Fruit fly (Drosophila melanogaster) whole organism, embryonic: ENCODE measurements around the gene lgs.

Experiments
- Awh ChIP-seq: fragments of 200-800 bp; sonication (Bioruptor generic); IDR thresholded peaks from 2 replicates; pipeline ENCODE4, ENCODE4 v1.3.6; 2022; ENCODE audit warnings: missing biosample characterization, missing genetic modification characterization
- CG10147 ChIP-seq: fragments of 200-800 bp; sonication (Bioruptor generic); optimal IDR thresholded peaks from 2 replicates; lab custom pipeline; 2019; ENCODE audit warnings: missing biosample characterization, mild to moderate bottlenecking, missing genetic modification characterization, moderate library complexity
- CG10979 ChIP-seq: fragments of 200-800 bp; sonication (Bioruptor generic); optimal IDR thresholded peaks from 2 replicates; lab custom pipeline; 2018; ENCODE audit warnings: missing biosample characterization, mild to moderate bottlenecking, missing genetic modification characterization, moderate library complexity
- CG12299 ChIP-seq: fragments of 200-800 bp; sonication (Bioruptor generic); optimal IDR thresholded peaks from 2 replicates; lab custom pipeline; 2018; ENCODE audit warnings: missing biosample characterization, mild to moderate bottlenecking, missing genetic modification characterization
- CG14860 ChIP-seq: fragments of 200-800 bp; sonication (Bioruptor generic); IDR thresholded peaks from 3 replicates; pipeline ENCODE4 v1.3.6; 2022; ENCODE audit warnings: missing biosample characterization, missing genetic modification characterization; ENCODE audit not compliant: partially characterized antibody
- CG14965 ChIP-seq: fragments of 200-800 bp; sonication (Bioruptor generic); optimal IDR thresholded peaks from 2 replicates; lab custom pipeline; 2016; ENCODE audit warnings: missing biosample characterization, missing genetic modification characterization, borderline replicate concordance
- CG1529 ChIP-seq: fragments of 200-800 bp; sonication (Bioruptor generic); optimal IDR thresholded peaks from 3 replicates; lab custom pipeline; 2018; ENCODE audit warnings: missing biosample characterization, missing genetic modification characterization
- CG16779 ChIP-seq: fragments of 200-800 bp; sonication (Bioruptor generic); IDR thresholded peaks from 2 replicates; pipeline ENCODE4 v1.3.6; 2022; ENCODE audit warnings: missing biosample characterization, missing genetic modification characterization
- CG16863 ChIP-seq: fragments of 200-800 bp; sonication (Bioruptor generic); optimal IDR thresholded peaks from 3 replicates; lab custom pipeline; 2016; ENCODE audit warnings: missing biosample characterization, missing genetic modification characterization
- CG17568 ChIP-seq: fragments of 200-800 bp; sonication (Bioruptor generic); optimal IDR thresholded peaks from 2 replicates; lab custom pipeline; 2018; ENCODE audit warnings: missing biosample characterization, mild to moderate bottlenecking, missing genetic modification characterization, moderate library complexity
- CG17912 ChIP-seq: fragments of 200-800 bp; sonication (Bioruptor generic); optimal IDR thresholded peaks from 2 replicates; lab custom pipeline; 2018; ENCODE audit warnings: missing biosample characterization, mild to moderate bottlenecking, missing genetic modification characterization
- CG18599 ChIP-seq: fragments of 200-800 bp; sonication (Bioruptor generic); optimal IDR thresholded peaks from 3 replicates; lab custom pipeline; 2017; ENCODE audit warnings: missing biosample characterization, missing genetic modification characterization, mild to moderate bottlenecking, moderate library complexity, missing genetic modification reagents
- CG2120 ChIP-seq: fragments of 200-800 bp; sonication (Bioruptor generic); optimal IDR thresholded peaks from 3 replicates; lab custom pipeline; 2016; ENCODE audit warnings: missing biosample characterization, missing genetic modification characterization
- CG2678 ChIP-seq: fragments of 200-800 bp; sonication (Bioruptor generic); optimal IDR thresholded peaks from 3 replicates; lab custom pipeline; 2019; ENCODE audit warnings: missing biosample characterization, mild to moderate bottlenecking, missing genetic modification characterization, moderate library complexity
- CG30020 ChIP-seq: fragments of 200-800 bp; optimal IDR thresholded peaks from 2 replicates; lab custom pipeline; 2019; ENCODE audit warnings: missing biosample characterization, mild to moderate bottlenecking, missing genetic modification characterization, moderate library complexity
- CG30431 ChIP-seq: fragments of 200-800 bp; sonication (Bioruptor generic); optimal IDR thresholded peaks from 2 replicates; lab custom pipeline; 2017; ENCODE audit warnings: missing biosample characterization, missing genetic modification characterization
- CG31224 ChIP-seq: fragments of 200-800 bp; sonication (Bioruptor generic); IDR thresholded peaks from 2 replicates; pipeline ENCODE4 v1.3.6; 2022; ENCODE audit warnings: missing biosample characterization, missing genetic modification characterization
- CG34376 ChIP-seq: fragments of 200-800 bp; sonication (Bioruptor generic); optimal IDR thresholded peaks from 2 replicates; lab custom pipeline; 2018; ENCODE audit warnings: missing biosample characterization, mild to moderate bottlenecking, missing genetic modification characterization
- CG34422 ChIP-seq: fragments of 200-800 bp; sonication (Bioruptor generic); IDR thresholded peaks from 3 replicates; pipeline ENCODE4 v1.3.6; 2022; ENCODE audit warnings: missing biosample characterization, missing genetic modification characterization
- CG4854 ChIP-seq: fragments of 200-800 bp; sonication (Bioruptor generic); optimal IDR thresholded peaks from 2 replicates; lab custom pipeline; 2016; ENCODE audit warnings: missing biosample characterization, missing genetic modification characterization, inconsistent platforms
- CG7928 ChIP-seq: fragments of 200-800 bp; sonication (Bioruptor generic); optimal IDR thresholded peaks from 2 replicates; lab custom pipeline; 2017; ENCODE audit warnings: missing biosample characterization, mild to moderate bottlenecking, missing genetic modification characterization
- CG8944 ChIP-seq: fragments of 200-800 bp; sonication (Bioruptor generic); optimal IDR thresholded peaks from 3 replicates; lab custom pipeline; 2016; ENCODE audit warnings: missing biosample characterization, missing genetic modification characterization
- CG9817 ChIP-seq: fragments of 200-800 bp; sonication (Bioruptor generic); optimal IDR thresholded peaks from 2 replicates; lab custom pipeline; 2018; ENCODE audit warnings: missing biosample characterization, mild to moderate bottlenecking, missing genetic modification characterization, moderate library complexity
- Chrac-16 ChIP-seq: fragments of 200-800 bp; sonication (Bioruptor generic); optimal IDR thresholded peaks from 3 replicates; lab custom pipeline; 2016; ENCODE audit warnings: missing biosample characterization, missing genetic modification characterization
- D19B ChIP-seq: fragments of 200-800 bp; sonication (Bioruptor generic); optimal IDR thresholded peaks from 2 replicates; lab custom pipeline; 2017; ENCODE audit warnings: missing biosample characterization, mild to moderate bottlenecking, missing genetic modification characterization
- Dbx ChIP-seq: fragments of 200-800 bp; sonication (Bioruptor generic); IDR thresholded peaks from 3 replicates; pipeline ENCODE4 v1.3.6; 2022; ENCODE audit warnings: missing biosample characterization, missing genetic modification characterization
- HHEX ChIP-seq: fragments of 200-800 bp; sonication (Bioruptor generic); optimal IDR thresholded peaks from 3 replicates; lab custom pipeline; 2017; ENCODE audit warnings: missing biosample characterization, mild to moderate bottlenecking, missing genetic modification characterization, missing genetic modification reagents
- Kr ChIP-seq: fragments of 200-800 bp; sonication (Bioruptor generic); optimal IDR thresholded peaks from 2 replicates; lab custom pipeline; 2017; ENCODE audit warnings: missing biosample characterization, mild to moderate bottlenecking, missing genetic modification characterization
- Lhr ChIP-seq: fragments of 200-800 bp; sonication (Bioruptor generic); optimal IDR thresholded peaks from 3 replicates; lab custom pipeline; 2017; ENCODE audit warnings: mild to moderate bottlenecking, missing biosample characterization, missing genetic modification reagents, missing genetic modification characterization
- Mes4 ChIP-seq: fragments of 200-800 bp; sonication (Bioruptor generic); optimal IDR thresholded peaks from 2 replicates; lab custom pipeline; 2016; ENCODE audit warnings: missing biosample characterization, missing genetic modification characterization
- Neu2 ChIP-seq: fragments of 200-800 bp; sonication (Bioruptor generic); optimal IDR thresholded peaks from 3 replicates; lab custom pipeline; 2016; ENCODE audit warnings: missing biosample characterization, missing genetic modification characterization, borderline replicate concordance
- Oaz ChIP-seq: fragments of 200-800 bp; sonication (Bioruptor generic); IDR thresholded peaks from 2 replicates; pipeline ENCODE4 v1.3.6; 2022; ENCODE audit warnings: missing biosample characterization, missing genetic modification characterization
- Stat92E ChIP-seq, 3 experiments: fragments of >200 bp in 2 of 3; fragments of 200-800 bp in 1 of 3; sonication (Bioruptor generic) in 1 of 3; optimal IDR thresholded peaks; 2 replicates each; lab custom pipeline; 2017 to 2019; ENCODE audit warnings: missing biosample characterization in 3 of 3, missing genetic modification characterization in 3 of 3, mild to moderate bottlenecking in 1 of 3, moderate library complexity in 1 of 3
- Usf ChIP-seq: fragments of 200-800 bp; sonication (Bioruptor generic); optimal IDR thresholded peaks from 2 replicates; lab custom pipeline; 2017; ENCODE audit warnings: missing genotype, missing biosample characterization, missing genetic modification characterization
- bbx ChIP-seq: fragments of 200-800 bp; sonication (Bioruptor generic); IDR thresholded peaks from 2 replicates; pipeline ENCODE4 v1.3.6; 2022; ENCODE audit warnings: missing biosample characterization, missing genetic modification characterization; ENCODE audit not compliant: partially characterized antibody
- bcd ChIP-seq: fragments of 200-800 bp; sonication (Bioruptor generic); optimal IDR thresholded peaks from 2 replicates; lab custom pipeline; 2017; ENCODE audit warnings: missing biosample characterization, mild to moderate bottlenecking, missing genetic modification characterization
- btn ChIP-seq: fragments of 200-800 bp; sonication (Bioruptor generic); optimal IDR thresholded peaks from 2 replicates; lab custom pipeline; 2016; ENCODE audit warnings: missing biosample characterization, missing genetic modification characterization
- dmrt99B ChIP-seq: fragments of 200-800 bp; sonication (Bioruptor generic); optimal IDR thresholded peaks from 2 replicates; lab custom pipeline; 2018; ENCODE audit warnings: missing biosample characterization, mild to moderate bottlenecking, missing genetic modification characterization, moderate library complexity
- fu2 ChIP-seq: fragments of 200-800 bp; sonication (Bioruptor generic); optimal IDR thresholded peaks from 2 replicates; lab custom pipeline; 2016; ENCODE audit warnings: missing biosample characterization, missing genetic modification characterization
- gem ChIP-seq: fragments of 200-800 bp; sonication (Bioruptor generic); optimal IDR thresholded peaks from 2 replicates; lab custom pipeline; 2019; ENCODE audit warnings: missing biosample characterization, mild to moderate bottlenecking, missing genetic modification characterization, moderate library complexity
- gro ChIP-seq: fragments of 200-800 bp; sonication (Bioruptor generic); optimal IDR thresholded peaks from 2 replicates; lab custom pipeline; 2016; ENCODE audit warnings: missing biosample characterization, missing genetic modification characterization
- ind ChIP-seq: fragments of 200-800 bp; sonication (Bioruptor generic); optimal IDR thresholded peaks from 3 replicates; lab custom pipeline; 2016; ENCODE audit warnings: missing biosample characterization, missing genetic modification characterization
- mam ChIP-seq: fragments of 200-800 bp; sonication (Bioruptor generic); optimal IDR thresholded peaks from 3 replicates; lab custom pipeline; 2016; ENCODE audit warnings: missing biosample characterization, missing genetic modification characterization
- nau ChIP-seq: fragments of 200-800 bp; sonication (Bioruptor generic); optimal IDR thresholded peaks from 3 replicates; lab custom pipeline; 2017; ENCODE audit warnings: missing biosample characterization, mild to moderate bottlenecking, missing genetic modification characterization, missing genetic modification reagents
- nmo ChIP-seq: fragments of 200-800 bp; sonication (Bioruptor generic); optimal IDR thresholded peaks from 2 replicates; lab custom pipeline; 2018; ENCODE audit warnings: missing biosample characterization, mild to moderate bottlenecking, missing genetic modification characterization, moderate library complexity
- oc ChIP-seq: fragments of 200-800 bp; sonication (Bioruptor generic); optimal IDR thresholded peaks from 2 replicates; lab custom pipeline; 2018; ENCODE audit warnings: missing biosample characterization, mild to moderate bottlenecking, missing genetic modification characterization, moderate library complexity
- pho ChIP-seq: fragments of 200-800 bp; sonication (Bioruptor generic); optimal IDR thresholded peaks from 2 replicates; lab custom pipeline; 2016; ENCODE audit warnings: missing biosample characterization, missing genetic modification characterization
- repo ChIP-seq: fragments of 200-800 bp; sonication (Bioruptor generic); optimal IDR thresholded peaks from 2 replicates; lab custom pipeline; 2016; ENCODE audit warnings: missing biosample characterization, missing genetic modification characterization
- sim ChIP-seq: fragments of 200-800 bp; sonication (Bioruptor generic); IDR thresholded peaks from 2 replicates; pipeline ENCODE4 v1.3.6; 2022; ENCODE audit warnings: missing biosample characterization, missing genetic modification characterization
- ttk ChIP-seq: fragments of 200-800 bp; sonication (Bioruptor generic); IDR thresholded peaks from 2 replicates; pipeline ENCODE4 v2.1.2; 2022; ENCODE audit warnings: missing biosample characterization, missing genetic modification characterization
- wor ChIP-seq: fragments of 200-800 bp; sonication (Bioruptor generic); IDR thresholded peaks from 2 replicates; pipeline ENCODE4 v1.3.6; 2022; ENCODE audit warnings: missing biosample characterization, missing genetic modification characterization

Gene lgs

dm6 chr4:482659-483134 is 39.0 kb upstream of the lgs start (continued):
- TF ChIP-seq Awh (GFP tag; lab: Robert Waterston, UW) (no peak), ttk (GFP tag; lab: Robert Waterston, UW) (no peak), CG9817 (tag; lab: Kevin White, UChicago) (no peak), CG14860 (GFP tag; lab: Robert Waterston, UW) (no peak), D19B (no peak), Lhr (GFP tag; lab: Kevin White, UChicago) (peak; percentile 39), Mes4 (GFP tag; lab: Kevin White, UChicago) (no peak), sim (GFP tag; lab: Robert Waterston, UW) (no peak), CG7928 (GFP tag; lab: Kevin White, UChicago) (no peak), CG31224 (GFP tag; lab: Robert Waterston, UW) (no peak), Stat92E (GFP tag; optimal IDR thresholded peaks at IDR 0.05; lab: Kevin White, UChicago) (peak in 1 of 3 experiments; percentile 7), ind (GFP tag; lab: Kevin White, UChicago) (no peak), fu2 (GFP tag; lab: Kevin White, UChicago) (no peak), CG8944 (GFP tag; lab: Kevin White, UChicago) (no peak), CG2678 (no peak), CG17568 (GFP tag; lab: Kevin White, UChicago) (no peak), bbx (GFP tag; lab: Robert Waterston, UW) (no peak), CG14965 (GFP tag; lab: Kevin White, UChicago) (no peak), CG18599 (GFP tag; lab: Kevin White, UChicago) (no peak), CG30431 (GFP tag; lab: Kevin White, UChicago) (no peak), CG4854 (GFP tag; lab: Kevin White, UChicago) (no peak), Chrac-16 (GFP tag; lab: Kevin White, UChicago) (no peak), CG16779 (GFP tag; lab: Robert Waterston, UW) (no peak), gro (GFP tag; lab: Kevin White, UChicago) (no peak), wor (GFP tag; lab: Robert Waterston, UW) (no peak), bcd (GFP tag; lab: Kevin White, UChicago) (no peak), CG34422 (GFP tag; lab: Robert Waterston, UW) (no peak), Dbx (GFP tag; lab: Robert Waterston, UW) (no peak), mam (peak; percentile 6), CG30020 (peak; percentile 96), pho (no peak), nmo (GFP tag; lab: Kevin White, UChicago) (no peak), CG34376 (GFP tag; lab: Kevin White, UChicago) (no peak), Kr (no peak), oc (tag; lab: Kevin White, UChicago) (no peak), CG17912 (peak; percentile 33), nau (no peak), Neu2 (GFP tag; lab: Kevin White, UChicago) (no peak), repo (GFP tag; lab: Kevin White, UChicago) (no peak), CG1529 (no peak), CG12299 (tag; lab: Kevin White, UChicago) (no peak), CG16863 (GFP tag; lab: Kevin White, UChicago) (no peak), Oaz (GFP tag; lab: Robert Waterston, UW) (no peak), dmrt99B (tag; lab: Kevin White, UChicago) (no peak), CG2120 (GFP tag; lab: Kevin White, UChicago) (peak; percentile 28), HHEX (GFP tag; lab: Kevin White, UChicago) (no peak), CG10147 (GFP tag; lab: Kevin White, UChicago) (no peak), gem (peak; percentile 5), CG10979 (tag; lab: Kevin White, UChicago) (no peak), btn (GFP tag; lab: Kevin White, UChicago) (no peak), Usf (GFP tag; lab: Kevin White, UChicago) (no peak)
